Fruit fly (Drosophila melanogaster) whole organism, prepupa: ENCODE results near the gene dbo.

Source experiments
- Blimp-1 ChIP-seq: fragments of 200-800 bp; sonication (Bioruptor generic); optimal IDR thresholded peaks from 3 replicates; lab custom pipeline; 2017; ENCODE audit warnings: missing biosample characterization, missing genetic modification characterization, mild to moderate bottlenecking, moderate library complexity, missing genetic modification reagents
- CG10631 ChIP-seq: fragments of 200-800 bp; sonication (Bioruptor generic); optimal IDR thresholded peaks from 2 replicates; lab custom pipeline; 2016; ENCODE audit warnings: missing biosample characterization, missing genetic modification characterization
- CG10669 ChIP-seq: fragments of 200-800 bp; sonication (Bioruptor generic); optimal IDR thresholded peaks from 3 replicates; lab custom pipeline; 2018; ENCODE audit warnings: missing biosample characterization, mild to moderate bottlenecking, missing genetic modification characterization, moderate library complexity
- CG11762 ChIP-seq: fragments of 200-800 bp; sonication (Bioruptor generic); optimal IDR thresholded peaks from 3 replicates; lab custom pipeline; 2016; ENCODE audit warnings: missing biosample characterization, missing genetic modification characterization; ENCODE audit not compliant: insufficient read depth
- CG11902 ChIP-seq: fragments of 200-800 bp; sonication (Bioruptor generic); optimal IDR thresholded peaks from 3 replicates; lab custom pipeline; 2016; ENCODE audit warnings: missing biosample characterization, missing genetic modification characterization
- CG15336 ChIP-seq: fragments of 200-800 bp; sonication (Bioruptor generic); IDR thresholded peaks from 2 replicates; pipeline ENCODE4 v1.3.6; 2022; ENCODE audit warnings: missing biosample characterization, missing genetic modification characterization
- CG1621 ChIP-seq: fragments of 200-800 bp; sonication (Bioruptor generic); optimal IDR thresholded peaks from 3 replicates; lab custom pipeline; 2018; ENCODE audit warnings: missing biosample characterization, mild to moderate bottlenecking, missing genetic modification characterization
- CG16779 ChIP-seq: fragments of 200-800 bp; sonication (Bioruptor generic); optimal IDR thresholded peaks from 3 replicates; lab custom pipeline; 2017; ENCODE audit warnings: missing biosample characterization, mild to moderate bottlenecking, missing genetic modification characterization
- CG3032 ChIP-seq: fragments of 200-800 bp; optimal IDR thresholded peaks from 2 replicates; lab custom pipeline; 2019; ENCODE audit warnings: missing biosample characterization, mild to moderate bottlenecking, missing genetic modification characterization, moderate library complexity
- CG31627 ChIP-seq: fragments of 200-800 bp; sonication (Bioruptor generic); optimal IDR thresholded peaks from 3 replicates; lab custom pipeline; 2016; ENCODE audit warnings: missing biosample characterization, missing genetic modification characterization
- CG32006 ChIP-seq: fragments of 200-800 bp; sonication (Bioruptor generic); optimal IDR thresholded peaks from 3 replicates; lab custom pipeline; 2017; ENCODE audit warnings: missing biosample characterization, mild to moderate bottlenecking, missing genetic modification characterization
- CG3919 ChIP-seq: fragments of 200-800 bp; sonication (Bioruptor generic); optimal IDR thresholded peaks from 3 replicates; lab custom pipeline; 2016; ENCODE audit warnings: missing biosample characterization, missing genetic modification characterization
- CG4318 ChIP-seq: fragments of 200-800 bp; sonication (Bioruptor generic); optimal IDR thresholded peaks from 3 replicates; lab custom pipeline; 2017; ENCODE audit warnings: missing biosample characterization, mild to moderate bottlenecking, missing genetic modification characterization
- CG6276 ChIP-seq: fragments of 200-800 bp; sonication (Bioruptor generic); optimal IDR thresholded peaks from 2 replicates; lab custom pipeline; 2017; ENCODE audit warnings: missing biosample characterization, mild to moderate bottlenecking, missing genetic modification characterization
- CG6792 ChIP-seq: fragments of 200-800 bp; sonication (Bioruptor generic); optimal IDR thresholded peaks from 3 replicates; lab custom pipeline; 2016; ENCODE audit warnings: missing biosample characterization, missing genetic modification characterization
- CG6808 ChIP-seq: fragments of 200-800 bp; sonication (Bioruptor generic); optimal IDR thresholded peaks from 3 replicates; lab custom pipeline; 2017; ENCODE audit warnings: missing biosample characterization, missing genetic modification characterization, mild to moderate bottlenecking, moderate library complexity, missing genetic modification reagents
- CG7368 ChIP-seq: fragments of 200-800 bp; sonication (Bioruptor generic); optimal IDR thresholded peaks from 3 replicates; lab custom pipeline; 2016; ENCODE audit warnings: missing biosample characterization, missing genetic modification characterization
- CG8119 ChIP-seq: fragments of 200-800 bp; sonication (Bioruptor generic); IDR thresholded peaks from 3 replicates; pipeline ENCODE4 v1.3.6; 2022; ENCODE audit warnings: missing biosample characterization, missing genetic modification characterization
- CG8319 ChIP-seq: fragments of 200-800 bp; sonication (Bioruptor generic); optimal IDR thresholded peaks from 3 replicates; lab custom pipeline; 2016; ENCODE audit warnings: missing biosample characterization, missing genetic modification characterization
- CG8632 ChIP-seq: fragments of 200-800 bp; sonication (Bioruptor generic); optimal IDR thresholded peaks from 3 replicates; lab custom pipeline; 2016; ENCODE audit warnings: missing biosample characterization, missing genetic modification characterization
- CG9139 ChIP-seq: fragments of 200-800 bp; sonication (Bioruptor generic); optimal IDR thresholded peaks from 3 replicates; lab custom pipeline; 2017; ENCODE audit warnings: missing biosample characterization, mild to moderate bottlenecking, missing genetic modification characterization
- Eip75B ChIP-seq: fragments of 200-800 bp; sonication (Bioruptor generic); optimal IDR thresholded peaks from 3 replicates; lab custom pipeline; 2016; ENCODE audit warnings: missing biosample characterization, missing genetic modification characterization
- Eip78C ChIP-seq: fragments of 200-800 bp; sonication (Bioruptor generic); peaks from one replicate; lab custom pipeline; 2016; ENCODE audit warnings: missing biosample characterization, missing genetic modification characterization
- Eip93F ChIP-seq: fragments of 200-800 bp; sonication (Bioruptor generic); optimal IDR thresholded peaks from 2 replicates; lab custom pipeline; 2016; ENCODE audit warnings: missing biosample characterization, mild to moderate bottlenecking, missing genetic modification characterization
- Ets96B ChIP-seq: fragments of 200-800 bp; optimal IDR thresholded peaks from 2 replicates; lab custom pipeline; 2019; ENCODE audit warnings: missing biosample characterization, mild to moderate bottlenecking, missing genetic modification characterization, moderate library complexity
- Hr39 ChIP-seq: fragments of 200-800 bp; sonication (Bioruptor generic); optimal IDR thresholded peaks from 2 replicates; lab custom pipeline; 2016; ENCODE audit warnings: missing biosample characterization, missing genetic modification characterization
- Hr4 ChIP-seq: fragments of 200-800 bp; sonication (Bioruptor generic); optimal IDR thresholded peaks from 3 replicates; lab custom pipeline; 2016; ENCODE audit warnings: missing biosample characterization, missing genetic modification characterization
- OdsH ChIP-seq: fragments of 200-800 bp; sonication (Bioruptor generic); optimal IDR thresholded peaks from 3 replicates; lab custom pipeline; 2016; ENCODE audit warnings: missing biosample characterization, missing genetic modification characterization
- Smox ChIP-seq: fragments of 200-800 bp; sonication (Bioruptor generic); optimal IDR thresholded peaks from 3 replicates; lab custom pipeline; 2016; ENCODE audit warnings: missing biosample characterization, missing genetic modification characterization
- Sox102F ChIP-seq: fragments of 200-800 bp; sonication (Bioruptor generic); optimal IDR thresholded peaks from 2 replicates; lab custom pipeline; 2016; ENCODE audit warnings: missing biosample characterization, mild to moderate bottlenecking, missing genetic modification characterization
- Sox14 ChIP-seq: fragments of 200-800 bp; sonication (Bioruptor generic); optimal IDR thresholded peaks from 3 replicates; lab custom pipeline; 2016; ENCODE audit warnings: missing biosample characterization, missing genetic modification characterization
- achi ChIP-seq: fragments of 200-800 bp; sonication (Bioruptor generic); optimal IDR thresholded peaks from 3 replicates; lab custom pipeline; 2016; ENCODE audit warnings: missing biosample characterization, missing genetic modification characterization
- acj6 ChIP-seq: fragments of 200-800 bp; sonication (Bioruptor generic); optimal IDR thresholded peaks from 3 replicates; lab custom pipeline; 2016; ENCODE audit warnings: missing biosample characterization, missing genetic modification characterization
- cyc ChIP-seq: fragments of 200-800 bp; sonication (Bioruptor generic); optimal IDR thresholded peaks from 3 replicates; lab custom pipeline; 2016; ENCODE audit warnings: missing biosample characterization, missing genetic modification characterization
- dac ChIP-seq: fragments of 200-800 bp; sonication (Bioruptor generic); optimal IDR thresholded peaks from 2 replicates; lab custom pipeline; 2017; ENCODE audit warnings: missing biosample characterization, mild to moderate bottlenecking, missing genetic modification characterization
- dsx ChIP-seq: fragments of 200-800 bp; optimal IDR thresholded peaks from 3 replicates; lab custom pipeline; 2019; ENCODE audit warnings: missing biosample characterization, mild to moderate bottlenecking, missing genetic modification characterization, moderate library complexity; ENCODE audit not compliant: poor library complexity, severe bottlenecking
- eg ChIP-seq: fragments of 200-800 bp; sonication (Bioruptor generic); IDR thresholded peaks from 3 replicates; pipeline ENCODE4 v1.3.6; 2022; ENCODE audit warnings: missing biosample characterization, missing genetic modification characterization
- esn ChIP-seq: fragments of 200-800 bp; sonication (Bioruptor generic); optimal IDR thresholded peaks from 2 replicates; lab custom pipeline; 2016; ENCODE audit warnings: missing biosample characterization, mild to moderate bottlenecking, missing genetic modification characterization, moderate library complexity
- fd85E ChIP-seq: fragments of 200-800 bp; sonication (Bioruptor generic); optimal IDR thresholded peaks from 3 replicates; lab custom pipeline; 2016; ENCODE audit warnings: missing biosample characterization, missing genetic modification characterization
- lz ChIP-seq: fragments of 200-800 bp; sonication (Bioruptor generic); optimal IDR thresholded peaks from 3 replicates; lab custom pipeline; 2016; ENCODE audit warnings: missing biosample characterization, missing genetic modification characterization
- net ChIP-seq: fragments of 200-800 bp; sonication (Bioruptor generic); optimal IDR thresholded peaks from 3 replicates; lab custom pipeline; 2016; ENCODE audit warnings: missing biosample characterization, missing genetic modification characterization
- pdm3 ChIP-seq: fragments of 200-800 bp; sonication (Bioruptor generic); optimal IDR thresholded peaks from 3 replicates; lab custom pipeline; 2016; ENCODE audit warnings: missing biosample characterization, missing genetic modification characterization
- salr ChIP-seq, 2 experiments: fragments of 200-800 bp; sonication (Bioruptor generic); optimal IDR thresholded peaks; 3 replicates each; lab custom pipeline; 2016 to 2018; ENCODE audit warnings: missing biosample characterization in 2 of 2, missing genetic modification characterization in 2 of 2, mild to moderate bottlenecking in 1 of 2
- spab ChIP-seq: fragments of 200-800 bp; sonication (Bioruptor generic); optimal IDR thresholded peaks from 2 replicates; lab custom pipeline; 2017; ENCODE audit warnings: missing biosample characterization, mild to moderate bottlenecking, missing genetic modification characterization, missing genetic modification reagents
- ss ChIP-seq, 2 experiments: fragments of 200-800 bp; sonication (Bioruptor generic); optimal IDR thresholded peaks; 2 replicates in 1 of 2; 3 replicates in 1 of 2; lab custom pipeline; 2017 to 2018; ENCODE audit warnings: mild to moderate bottlenecking in 2 of 2, missing biosample characterization in 2 of 2, missing genetic modification characterization in 2 of 2, moderate library complexity in 1 of 2
- topi ChIP-seq: fragments of 200-800 bp; sonication (Bioruptor generic); optimal IDR thresholded peaks from 3 replicates; lab custom pipeline; 2016; ENCODE audit warnings: missing biosample characterization, missing genetic modification characterization

Gene dbo

DNA sequence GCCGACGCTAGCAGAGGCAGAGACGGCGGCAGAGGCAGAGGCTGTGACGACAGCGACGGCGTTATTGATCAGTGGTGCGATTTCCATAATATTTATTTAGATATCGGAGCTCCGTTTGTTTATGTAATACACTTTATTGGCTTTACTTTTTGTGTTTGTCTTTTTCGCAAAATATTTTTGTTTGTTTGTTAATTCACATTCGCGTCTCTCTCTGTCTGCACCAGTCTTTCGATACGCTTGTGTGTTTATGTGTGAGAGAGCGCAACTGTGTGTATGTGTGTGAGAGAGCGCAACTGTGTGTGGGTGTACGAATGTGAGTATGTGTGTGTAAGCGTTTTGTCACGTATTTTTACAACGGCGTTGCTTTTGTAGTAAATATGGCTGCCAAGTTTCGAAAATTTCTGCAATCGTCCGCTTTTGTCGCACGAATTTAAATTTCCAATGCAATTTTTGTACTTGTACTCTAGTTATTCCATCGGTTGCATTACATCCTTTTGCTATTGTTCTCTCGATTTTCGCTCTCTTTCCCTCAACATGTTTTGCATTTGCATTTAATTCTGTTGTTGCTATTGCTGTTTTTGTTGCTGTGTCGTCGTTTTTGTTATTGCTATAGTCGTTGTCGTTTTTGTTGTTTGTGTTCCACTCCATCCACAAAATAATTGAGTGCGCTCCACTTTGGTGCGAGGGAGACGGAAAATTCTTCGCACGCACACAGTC, 1.0 kb upstream of the dbo start (continued):
- TF ChIP-seq CG9139 = peak; percentile 6
- peak; percentile 76 for TF ChIP-seq eg
- TF ChIP-seq CG31627 = no peak
- no peak for TF ChIP-seq Ets96B
- TF ChIP-seq net (GFP tag; lab: Kevin White, UChicago) = peak; percentile 45
- TF ChIP-seq CG15336 (GFP tag; lab: Robert Waterston, UW) = peak; percentile 61; the same call in 1 of the 2 replicates
- no peak for TF ChIP-seq cyc
- TF ChIP-seq lz (GFP tag; lab: Kevin White, UChicago) = no peak
- no peak for TF ChIP-seq CG3032 (tag; lab: Kevin White, UChicago)
- TF ChIP-seq CG3919 = peak; percentile 26
- no peak for TF ChIP-seq CG32006 (GFP tag; lab: Kevin White, UChicago)
- TF ChIP-seq topi (GFP tag; lab: Kevin White, UChicago) = peak; percentile 35
- peak; percentile 31 for TF ChIP-seq Eip93F (GFP tag; lab: Kevin White, UChicago)
- peak; percentile 44 for TF ChIP-seq CG6792 (GFP tag; lab: Kevin White, UChicago)
- no peak for TF ChIP-seq CG11762 (GFP tag; lab: Kevin White, UChicago)
- peak; percentile 54 for TF ChIP-seq Eip75B (GFP tag; lab: Kevin White, UChicago)
- no peak for TF ChIP-seq CG4318 (GFP tag; lab: Kevin White, UChicago)
- peak; percentile 3 for TF ChIP-seq CG7368
- TF ChIP-seq achi (GFP tag; lab: Kevin White, UChicago) = no peak
- TF ChIP-seq Eip78C (GFP tag; lab: Kevin White, UChicago) = peak; percentile 76
- TF ChIP-seq OdsH (GFP tag; lab: Kevin White, UChicago) = peak; percentile 23
- peak; percentile 51 for TF ChIP-seq CG16779 (tag; lab: Kevin White, UChicago)
- no peak for TF ChIP-seq CG8319 (GFP tag; lab: Kevin White, UChicago)
- TF ChIP-seq acj6 (GFP tag; lab: Kevin White, UChicago) = no peak
- no peak for TF ChIP-seq CG6808 (GFP tag; lab: Kevin White, UChicago)
- TF ChIP-seq CG6276 (GFP tag; lab: Kevin White, UChicago) = peak; percentile 28
- no peak for TF ChIP-seq esn
- no peak for TF ChIP-seq salr (GFP tag; optimal IDR thresholded peaks at IDR 0.05; lab: Kevin White, UChicago)
- TF ChIP-seq CG1621 (tag; lab: Kevin White, UChicago) = no peak

DNA sequence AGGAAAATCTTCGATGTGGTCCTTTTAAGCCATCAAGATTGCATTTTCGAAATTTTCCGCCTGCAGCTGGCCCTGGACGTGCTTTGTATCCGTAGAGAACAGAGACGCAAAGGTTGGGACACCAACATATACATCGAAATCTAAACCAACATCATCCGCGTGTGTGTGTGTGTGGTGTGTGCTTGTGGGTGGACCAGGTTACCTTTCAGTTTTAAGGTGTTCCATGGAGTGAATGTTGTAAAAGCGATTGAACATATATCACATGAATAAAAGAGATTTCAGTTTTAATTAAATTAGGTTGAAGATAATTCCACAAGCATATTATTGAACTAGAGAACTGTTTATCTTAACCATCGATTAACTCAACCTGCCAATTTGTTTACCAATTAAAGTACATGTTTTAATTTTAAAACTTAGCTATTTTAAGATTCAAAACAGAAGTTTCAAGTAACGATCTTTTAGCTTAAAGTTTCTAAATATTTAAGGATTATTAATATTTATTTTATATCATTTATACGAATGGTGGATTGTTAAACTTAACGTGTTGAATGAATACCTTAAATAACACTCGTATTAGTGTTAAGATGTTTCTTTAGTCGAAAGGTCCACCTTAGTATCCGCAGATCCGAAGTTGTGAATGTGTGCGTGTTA, 422 bp downstream of the dbo start:
- TF ChIP-seq OdsH (GFP tag; lab: Kevin White, UChicago) (peak; percentile 90), CG11902 (GFP tag; lab: Kevin White, UChicago) (peak; percentile 70), net (GFP tag; lab: Kevin White, UChicago) (peak; percentile 89), achi (GFP tag; lab: Kevin White, UChicago) (peak; percentile 90), ss (GFP tag; optimal IDR thresholded peaks at IDR 0.05; lab: Kevin White, UChicago) (peak in 1 of 2 experiments; percentile 94), CG6792 (GFP tag; lab: Kevin White, UChicago) (peak; percentile 89), CG7368 (peak; percentile 78), CG10669 (GFP tag; lab: Kevin White, UChicago) (peak; percentile 88), Eip75B (GFP tag; lab: Kevin White, UChicago) (peak; percentile 86), acj6 (GFP tag; lab: Kevin White, UChicago) (peak; percentile 90), CG8119 (GFP tag; lab: Robert Waterston, UW) (peak; percentile 88), Smox (peak; percentile 86), dsx (GFP tag; lab: Kevin White, UChicago) (no peak), fd85E (GFP tag; lab: Kevin White, UChicago) (peak; percentile 73), CG8632 (GFP tag; lab: Kevin White, UChicago) (peak; percentile 90), Sox14 (GFP tag; lab: Kevin White, UChicago) (peak; percentile 88), eg (no peak; the same call in 2 of the 3 replicates), Eip93F (GFP tag; lab: Kevin White, UChicago) (peak; percentile 78), dac (GFP tag; lab: Kevin White, UChicago) (no peak), spab (GFP tag; lab: Kevin White, UChicago) (peak; percentile 88), Sox102F (GFP tag; lab: Kevin White, UChicago) (peak; percentile 84), CG10631 (GFP tag; lab: Kevin White, UChicago) (peak; percentile 92), CG16779 (tag; lab: Kevin White, UChicago) (no peak), CG6276 (GFP tag; lab: Kevin White, UChicago) (no peak), Blimp-1 (GFP tag; lab: Kevin White, UChicago) (peak; percentile 85), CG8319 (GFP tag; lab: Kevin White, UChicago) (peak; percentile 86), Hr4 (peak; percentile 89), Hr39 (peak; percentile 84), topi (GFP tag; lab: Kevin White, UChicago) (peak; percentile 83), pdm3 (GFP tag; lab: Kevin White, UChicago) (peak; percentile 84)
